Fruit fly (Drosophila melanogaster): ENCODE results near the gene nrv2.

nrv2 gene

dm6 chr2L:6841349-6841748 lies 42.7 kb upstream of the nrv2 start (continued):
- peak; percentile 69 for TF ChIP-seq ewg (GFP tag; optimal IDR thresholded peaks at IDR 0.05)
- TF ChIP-seq CG17361 (GFP tag; IDR thresholded peaks at IDR 0.05) = peak; percentile 82
- peak; percentile 77 for TF ChIP-seq CG32772 (GFP tag; IDR thresholded peaks at IDR 0.05)
- peak; percentile 63 for TF ChIP-seq CG6254 (GFP tag; optimal IDR thresholded peaks at IDR 0.05)
- peak; percentile 60; the same call in 1 of the 3 replicates for TF ChIP-seq ase (GFP tag; IDR thresholded peaks at IDR 0.05)
- no peak for TF ChIP-seq CG8478 (optimal IDR thresholded peaks at IDR 0.05)
- peak; percentile 73 for TF ChIP-seq Xbp1 (GFP tag; optimal IDR thresholded peaks at IDR 0.05)
- peak; percentile 40 to 64 for TF ChIP-seq Hr51 (GFP tag; optimal IDR thresholded peaks at IDR 0.05)
- no peak for TF ChIP-seq Dfd (GFP tag; optimal IDR thresholded peaks at IDR 0.05)
- peak; percentile 58 for TF ChIP-seq esg (GFP tag; conservative IDR thresholded peaks at IDR 0.05)
- TF ChIP-seq Doc2 (GFP tag; IDR thresholded peaks at IDR 0.05) = no peak
- TF ChIP-seq MTF-1 (GFP tag; optimal IDR thresholded peaks at IDR 0.05; ENCODE audit: borderline replicate concordance) = peak; percentile 51
- peak; percentile 42 for TF ChIP-seq fd64A (GFP tag; optimal IDR thresholded peaks at IDR 0.05)
- peak; percentile 57 for TF ChIP-seq kay (GFP tag; optimal IDR thresholded peaks at IDR 0.05)
- TF ChIP-seq scrt (GFP tag; optimal IDR thresholded peaks at IDR 0.05) = peak; percentile 44
- peak; percentile 63; the same call in 2 of the 3 replicates for TF ChIP-seq H15 (GFP tag; IDR thresholded peaks at IDR 0.05)
- TF ChIP-seq Nf-YB (GFP tag; optimal IDR thresholded peaks at IDR 0.05) = peak; percentile 65
- peak; percentile 50 for TF ChIP-seq CG12104 (GFP tag; optimal IDR thresholded peaks at IDR 0.05)
- TF ChIP-seq CG4730 (GFP tag; IDR thresholded peaks at IDR 0.05) = peak; percentile 69
- peak; percentile 44 for TF ChIP-seq Jarid2 (GFP tag; optimal IDR thresholded peaks at IDR 0.05)
- peak; percentile 65 for TF ChIP-seq ssp (GFP tag; IDR thresholded peaks at IDR 0.05)
- no peak for TF ChIP-seq Bteb2 (GFP tag; optimal IDR thresholded peaks at IDR 0.05)
- TF ChIP-seq CG10274 (GFP tag; optimal IDR thresholded peaks at IDR 0.05) = no peak
- peak; percentile 78 for TF ChIP-seq Blimp-1 (GFP tag; optimal IDR thresholded peaks at IDR 0.05)
- 0 out of 3 replicates have a peak, but pooled peaks have one; percentile 9 for TF ChIP-seq CG11560 (tag; IDR thresholded peaks at IDR 0.05)
- peak in 1 of 2 experiments; percentile 61 for TF ChIP-seq Pdp1 (GFP tag; optimal IDR thresholded peaks at IDR 0.05)
- TF ChIP-seq Antp (GFP tag; optimal IDR thresholded peaks at IDR 0.05) = peak; percentile 58
- TF ChIP-seq exex (tag; optimal IDR thresholded peaks at IDR 0.05) = no peak
- no peak for TF ChIP-seq CG17186 (GFP tag; optimal IDR thresholded peaks at IDR 0.05)
- TF ChIP-seq ems (GFP tag; optimal IDR thresholded peaks at IDR 0.05) = peak; percentile 45
- peak; percentile 92 for TF ChIP-seq zfh1 (GFP tag; IDR thresholded peaks at IDR 0.05)
- peak; percentile 71 for TF ChIP-seq CG6813 (GFP tag; optimal IDR thresholded peaks at IDR 0.05)
- peak; percentile 3 for TF ChIP-seq CG15479 (GFP tag; optimal IDR thresholded peaks at IDR 0.05)
- peak in 1 of 2 experiments; percentile 92 for TF ChIP-seq bsh (GFP tag; optimal IDR thresholded peaks at IDR 0.05)
- TF ChIP-seq CG6689 (GFP tag; IDR thresholded peaks at IDR 0.05) = peak; percentile 76
- peak; percentile 85 for TF ChIP-seq kni (GFP tag; optimal IDR thresholded peaks at IDR 0.05)
- TF ChIP-seq CG2875 (GFP tag; optimal IDR thresholded peaks at IDR 0.05) = peak; percentile 66
- no peak for TF ChIP-seq luna (GFP tag; optimal IDR thresholded peaks at IDR 0.05)
- TF ChIP-seq CG9215 (GFP tag; IDR thresholded peaks at IDR 0.05) = peak; percentile 35; the same call in 1 of the 2 replicates
- TF ChIP-seq CG6854 (GFP tag; optimal IDR thresholded peaks at IDR 0.05) = no peak
- no peak for TF ChIP-seq knrl (GFP tag; IDR thresholded peaks at IDR 0.05; ENCODE audit: partially characterized antibody)
- TF ChIP-seq fd102C (GFP tag; optimal IDR thresholded peaks at IDR 0.05) = peak; percentile 73
- TF ChIP-seq CG9727 (GFP tag; optimal IDR thresholded peaks at IDR 0.05) = peak; percentile 90
- peak; percentile 80 for TF ChIP-seq CG4424 (GFP tag; optimal IDR thresholded peaks at IDR 0.05)
- TF ChIP-seq crc (GFP tag; optimal IDR thresholded peaks at IDR 0.05) = peak; percentile 29
- peak; percentile 11 for TF ChIP-seq CG9797 (GFP tag; optimal IDR thresholded peaks at IDR 0.05)
- TF ChIP-seq oc (tag; optimal IDR thresholded peaks at IDR 0.05) = peak; percentile 80
- TF ChIP-seq CG10462 (GFP tag; optimal IDR thresholded peaks at IDR 0.05) = peak; percentile 64
- peak; percentile 11 for TF ChIP-seq NK7.1 (GFP tag; optimal IDR thresholded peaks at IDR 0.05)
- TF ChIP-seq CG1647 (GFP tag; optimal IDR thresholded peaks at IDR 0.05) = peak; percentile 27
